Worm (Caenorhabditis elegans) whole organism, midembryonic: ENCODE data around the gene T27A8.2.
A peak's percentile ranks its signal among the peaks of the same experiment; 100 is the strongest.

ENCODE experiments used
- T22C8.4 ChIP-seq: fragments of 200-800 bp; sonication (Bioruptor generic); IDR thresholded peaks from 2 replicates; pipeline ENCODE4 v1.3.6; 2022; ENCODE audit warnings: missing genetic modification characterization, missing compliant biosample characterization
- cog-1 ChIP-seq: sonication (generic microtip); optimal IDR thresholded peaks from 2 replicates; lab custom pipeline; 2016; ENCODE audit warnings: missing genetic modification characterization, missing compliant biosample characterization
- flt-1 ChIP-seq: fragments of 200-800 bp; sonication (Bioruptor generic); IDR thresholded peaks from 2 replicates; pipeline ENCODE4 v1.3.6; 2022; ENCODE audit warnings: missing genetic modification characterization, missing compliant biosample characterization
- klf-2 ChIP-seq: fragments of 200-800 bp; sonication (Bioruptor generic); conservative IDR thresholded peaks from 2 replicates; pipeline ENCODE4 v1.3.6; 2022; ENCODE audit warnings: missing genetic modification reagents, missing genetic modification characterization, missing compliant biosample characterization
- med-1 ChIP-seq: sonication (generic microtip); optimal IDR thresholded peaks from 2 replicates; lab custom pipeline; 2017; ENCODE audit warnings: missing genetic modification characterization, mild to moderate bottlenecking, missing compliant biosample characterization, antibody characterized with exemption, missing genetic modification reagents; ENCODE audit not compliant: insufficient read depth
- ref-1 ChIP-seq: fragments of 200-800 bp; sonication (Bioruptor generic); conservative IDR thresholded peaks from 2 replicates; pipeline ENCODE4 v1.3.6; 2022; ENCODE audit warnings: missing genetic modification reagents, missing genetic modification characterization, missing compliant biosample characterization
- tab-1 ChIP-seq: fragments of 200-800 bp; sonication (Bioruptor generic); IDR thresholded peaks from 2 replicates; pipeline ENCODE4 v1.3.6; 2022; ENCODE audit warnings: missing genetic modification characterization, missing compliant biosample characterization
- ztf-23 ChIP-seq: fragments of 200-800 bp; sonication (Bioruptor generic); IDR thresholded peaks from 2 replicates; pipeline ENCODE4 v1.3.6; 2022; ENCODE audit warnings: missing genetic modification reagents, missing genetic modification characterization, missing compliant biosample characterization
- ztf-29 ChIP-seq: fragments of 200-800 bp; sonication (Bioruptor generic); IDR thresholded peaks from 2 replicates; pipeline ENCODE4 v1.3.6; 2022; ENCODE audit warnings: missing genetic modification reagents, missing genetic modification characterization, missing compliant biosample characterization

The T27A8.2 gene

DNA sequence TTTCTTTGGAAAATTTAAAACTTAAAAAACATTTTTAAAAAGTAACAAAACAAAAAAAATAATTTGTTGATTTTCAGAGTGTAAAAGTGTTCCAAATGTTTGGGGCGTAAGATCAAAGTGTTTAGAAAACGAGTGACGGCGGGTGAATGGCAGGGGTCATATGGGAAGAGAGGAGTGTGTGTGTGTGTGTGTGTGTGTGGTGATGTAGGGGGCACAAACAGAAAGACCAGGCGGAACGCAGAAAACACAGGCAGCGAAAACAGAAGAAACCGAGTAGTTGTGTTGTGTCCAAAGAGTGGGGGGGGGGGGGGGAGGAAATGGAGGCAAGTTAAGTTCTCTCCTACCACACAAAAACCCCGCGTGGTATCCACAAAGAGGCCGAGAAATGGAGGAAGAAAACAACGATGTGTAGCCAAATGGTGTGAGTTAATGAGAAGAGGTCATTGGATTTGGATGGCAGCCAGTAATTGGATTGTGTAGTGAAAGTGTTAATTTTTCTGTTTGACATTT, 18.5 kb downstream of the T27A8.2 start, which contains the start of gene B0395.3:
Gene B0395.3 (minus strand): TSS at position 51 of the 510 bp plus-strand sequence.
- TF ChIP-seq ztf-23 = peak; percentile 65; the same call in 1 of the 2 replicates
- TF ChIP-seq ztf-29 (GFP tag; lab: Robert Waterston, UW) = no peak
- TF ChIP-seq med-1 = no peak
- no peak for TF ChIP-seq T22C8.4 (GFP tag; lab: Robert Waterston, UW)

ce11 chrX:16039173-16039572, 19.6 kb downstream of the T27A8.2 start:
- TF ChIP-seq klf-2 (GFP tag; lab: Robert Waterston, UW) = no peak
- TF ChIP-seq flt-1 (GFP tag; lab: Robert Waterston, UW) = no peak
- TF ChIP-seq tab-1 (GFP tag; lab: Robert Waterston, UW) = no peak
- TF ChIP-seq T22C8.4 (GFP tag; lab: Robert Waterston, UW) = no peak
- no peak for TF ChIP-seq ztf-29 (GFP tag; lab: Robert Waterston, UW)
- no peak for TF ChIP-seq ztf-23
- no peak for TF ChIP-seq med-1
- no peak for TF ChIP-seq ref-1 (GFP tag; lab: Robert Waterston, UW)
- no peak for TF ChIP-seq cog-1 (tag; lab: Kevin White, UChicago)

DNA sequence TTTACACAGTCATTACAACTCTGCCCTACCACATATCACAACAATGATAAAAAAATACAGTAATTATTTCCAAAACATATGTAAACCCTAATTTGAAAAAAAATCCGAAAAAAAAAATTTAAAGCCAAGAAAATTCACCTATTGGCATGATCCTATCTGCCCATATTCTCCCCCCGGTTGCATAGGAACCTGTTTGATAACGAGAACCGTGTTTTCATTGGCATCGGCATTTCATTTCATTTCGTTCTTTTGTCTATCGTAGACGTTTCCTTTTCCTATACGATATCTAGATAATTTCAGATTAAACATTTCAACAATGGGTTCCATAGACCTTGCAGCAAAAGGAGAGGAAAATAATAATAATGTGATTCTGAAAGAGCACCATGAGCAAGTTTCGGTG, 28.2 kb downstream of the T27A8.2 start, which contains the start of gene mboa-1:
Gene mboa-1 (plus strand): TSS at position 301 of the 400 bp plus-strand sequence.
- no peak for TF ChIP-seq klf-2 (GFP tag; lab: Robert Waterston, UW)
- TF ChIP-seq ref-1 (GFP tag; lab: Robert Waterston, UW) = no peak
- TF ChIP-seq ztf-23 = no peak
- TF ChIP-seq med-1 = no peak
- no peak for TF ChIP-seq T22C8.4 (GFP tag; lab: Robert Waterston, UW)
- TF ChIP-seq tab-1 (GFP tag; lab: Robert Waterston, UW) = no peak
- TF ChIP-seq ztf-29 (GFP tag; lab: Robert Waterston, UW) = no peak
- no peak for TF ChIP-seq cog-1 (tag; lab: Kevin White, UChicago)
- no peak for TF ChIP-seq flt-1 (GFP tag; lab: Robert Waterston, UW)

DNA sequence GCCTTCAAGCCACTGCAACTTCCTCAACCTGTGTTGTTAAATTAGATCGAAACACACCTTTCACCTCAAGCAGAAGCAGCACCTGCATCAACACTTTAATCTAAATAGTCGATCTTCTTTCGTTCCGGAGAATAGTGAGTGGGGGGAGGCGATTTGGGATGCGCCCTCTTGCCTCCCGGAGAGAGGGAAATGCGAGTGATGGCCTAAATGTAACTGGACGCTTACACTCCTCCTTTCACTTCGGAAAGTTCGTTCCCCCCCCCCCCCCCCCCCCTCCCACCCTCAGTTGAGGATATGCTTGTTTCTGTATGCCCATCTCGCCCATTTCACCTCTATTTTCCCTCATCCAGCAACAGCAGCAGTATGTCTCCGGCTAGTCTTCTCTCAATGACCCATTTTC, 29.8 kb downstream of the T27A8.2 start:
- no peak for TF ChIP-seq klf-2 (GFP tag; lab: Robert Waterston, UW)
- no peak for TF ChIP-seq T22C8.4 (GFP tag; lab: Robert Waterston, UW)
- TF ChIP-seq ztf-29 (GFP tag; lab: Robert Waterston, UW) = no peak
- TF ChIP-seq ref-1 (GFP tag; lab: Robert Waterston, UW) = no peak
- TF ChIP-seq med-1 = no peak
- TF ChIP-seq flt-1 (GFP tag; lab: Robert Waterston, UW) = no peak
- TF ChIP-seq ztf-23 = no peak
- TF ChIP-seq cog-1 (tag; lab: Kevin White, UChicago) = no peak
- TF ChIP-seq tab-1 (GFP tag; lab: Robert Waterston, UW) = no peak

DNA sequence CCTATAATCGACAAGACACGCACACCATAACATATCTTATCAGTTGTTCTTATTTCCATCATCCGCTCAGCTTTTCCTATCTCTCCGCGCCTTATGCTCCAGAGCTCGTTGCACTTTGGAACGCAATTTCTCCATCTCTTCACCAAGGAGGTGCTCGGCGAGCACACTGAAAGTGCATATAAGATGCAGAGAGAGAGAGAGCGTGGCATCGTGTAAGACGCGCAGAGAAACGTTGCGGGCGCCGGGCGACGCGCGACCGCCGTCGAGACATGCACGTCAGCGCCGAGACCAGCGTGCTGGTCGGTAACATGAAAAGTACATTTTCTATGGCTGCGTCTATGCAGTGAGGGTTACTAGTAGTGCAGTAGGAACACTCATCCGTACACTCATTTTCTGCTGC, 34.2 kb downstream of the T27A8.2 start:
- TF ChIP-seq tab-1 (GFP tag; lab: Robert Waterston, UW) = no peak
- no peak for TF ChIP-seq T22C8.4 (GFP tag; lab: Robert Waterston, UW)
- TF ChIP-seq ztf-29 (GFP tag; lab: Robert Waterston, UW) = no peak
- no peak for TF ChIP-seq cog-1 (tag; lab: Kevin White, UChicago)
- no peak for TF ChIP-seq ref-1 (GFP tag; lab: Robert Waterston, UW)
- TF ChIP-seq ztf-23 = no peak
- TF ChIP-seq flt-1 (GFP tag; lab: Robert Waterston, UW) = no peak
- TF ChIP-seq klf-2 (GFP tag; lab: Robert Waterston, UW) = no peak
- TF ChIP-seq med-1 = no peak

DNA sequence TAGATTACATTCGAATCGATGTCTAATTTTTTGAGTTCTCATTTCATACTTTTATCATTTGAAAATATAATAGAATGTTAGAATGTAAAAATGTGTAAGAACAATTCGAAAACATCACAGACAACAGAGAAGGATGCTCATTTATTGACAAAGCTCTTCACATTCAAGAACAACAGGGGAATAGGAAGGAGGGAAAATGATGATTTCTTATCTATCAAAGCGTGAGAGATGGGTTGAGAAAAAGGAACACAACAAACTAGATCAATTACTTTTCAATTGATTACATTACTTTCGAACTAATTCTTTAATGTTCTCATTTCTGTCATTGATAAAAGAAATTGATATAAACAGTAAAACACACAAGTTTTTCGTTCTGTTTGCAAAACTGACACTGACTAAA, 41.9 kb downstream of the T27A8.2 start, which contains the start of the genes VB0395L.1 and nhx-1:
Gene VB0395L.1 (minus strand): TSS at position 186 of the 400 bp plus-strand sequence.
Gene nhx-1 (plus strand): TSS at position 326 of the 400 bp plus-strand sequence.
- TF ChIP-seq cog-1 (tag; lab: Kevin White, UChicago) (no peak), ztf-29 (GFP tag; lab: Robert Waterston, UW) (no peak), klf-2 (GFP tag; lab: Robert Waterston, UW) (no peak), flt-1 (GFP tag; lab: Robert Waterston, UW) (no peak), tab-1 (GFP tag; lab: Robert Waterston, UW) (no peak), med-1 (no peak), ztf-23 (no peak), ref-1 (GFP tag; lab: Robert Waterston, UW) (no peak), T22C8.4 (GFP tag; lab: Robert Waterston, UW) (no peak)
